Worm (Caenorhabditis elegans): ENCODE data around the gene F22F7.7.

- TF ChIP-seq ama-1 (optimal IDR thresholded peaks at IDR 0.05) (no peak), tra-4 (tag; optimal IDR thresholded peaks at IDR 0.05) (no peak), ceh-13 (GFP tag; optimal IDR thresholded peaks at IDR 0.05) (no peak), hmg-4 (GFP tag; optimal IDR thresholded peaks at IDR 0.05) (no peak), flt-1 (GFP tag; IDR thresholded peaks at IDR 0.05) (no peak), tbx-37 (GFP tag; conservative IDR thresholded peaks at IDR 0.05) (no peak), hmbx-1 (tag; optimal IDR thresholded peaks at IDR 0.05) (no peak), tbx-11 (GFP tag; IDR thresholded peaks at IDR 0.05) (no peak), ets-7 (tag; optimal IDR thresholded peaks at IDR 0.05) (no peak), hnd-1 (tag; optimal IDR thresholded peaks at IDR 0.05) (no peak), sea-1 (GFP tag; conservative IDR thresholded peaks at IDR 0.05) (no peak), scrt-1 (GFP tag; IDR thresholded peaks at IDR 0.05) (no peak), F13C5.2 (tag; optimal IDR thresholded peaks at IDR 0.05) (no peak), pes-1 (GFP tag; IDR thresholded peaks at IDR 0.05) (no peak)
These were observed 11.6 kb upstream of the F22F7.7 start, which contains the start of gene srbc-24 for ce11 chrV:2151458-2151857.

Data from whole organism, early embryonic.